Worm (Caenorhabditis elegans): ENCODE results near the gene fbxa-165.

DNA sequence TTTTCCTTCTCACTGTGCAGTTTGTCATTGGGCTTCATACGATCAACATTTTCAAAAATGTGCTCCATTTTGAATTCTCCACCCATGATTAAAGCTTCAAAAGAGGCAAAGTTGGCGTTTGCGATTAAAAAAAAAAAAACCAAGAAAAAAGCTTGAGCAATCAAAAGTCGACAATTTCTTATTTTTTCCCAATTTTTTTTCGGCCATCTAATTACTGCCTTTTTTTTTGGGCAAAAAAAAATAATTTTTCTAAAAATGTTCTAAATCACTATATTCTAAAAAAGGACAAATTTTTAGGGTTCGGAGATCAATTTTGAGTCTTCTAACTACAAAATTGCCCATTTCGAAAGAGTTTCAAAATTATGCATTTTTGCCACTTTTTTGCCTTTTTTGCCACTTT is 40.3 kb downstream of the fbxa-165 start, which contains the start of gene K05F6.10:
- TF ChIP-seq lsy-2 (tag; optimal IDR thresholded peaks at IDR 0.05) (no peak), snpc-4 (tag; optimal IDR thresholded peaks at IDR 0.05) (no peak), ceh-90 (tag; optimal IDR thresholded peaks at IDR 0.05) (no peak)
